Fruit fly (Drosophila melanogaster) whole organism, pupa: ENCODE measurements around the gene CG8578.

Experiments used
- CG10348 ChIP-seq: fragments of 200-800 bp; sonication (Bioruptor generic); IDR thresholded peaks from 2 replicates; pipeline ENCODE4 v1.3.6; 2022; ENCODE audit warnings: missing biosample characterization, missing genetic modification characterization
- CG12605 ChIP-seq: fragments of 200-800 bp; sonication (Bioruptor generic); IDR thresholded peaks from 2 replicates; pipeline ENCODE4 v1.3.6; 2022; ENCODE audit warnings: missing biosample characterization, missing genetic modification characterization
- CG13204 ChIP-seq: fragments of 200-800 bp; sonication (Bioruptor generic); optimal IDR thresholded peaks from 2 replicates; lab custom pipeline; 2018; ENCODE audit warnings: missing biosample characterization, mild to moderate bottlenecking, missing genetic modification characterization, moderate library complexity
- CG14655 ChIP-seq: fragments of 200-800 bp; sonication (Bioruptor generic); optimal IDR thresholded peaks from 3 replicates; lab custom pipeline; 2017; ENCODE audit warnings: mild to moderate bottlenecking, missing biosample characterization, missing genetic modification reagents, missing genetic modification characterization
- CG15710 ChIP-seq: fragments of 200-800 bp; sonication (Bioruptor generic); optimal IDR thresholded peaks from 2 replicates; lab custom pipeline; 2018; ENCODE audit warnings: missing biosample characterization, mild to moderate bottlenecking, missing genetic modification characterization, moderate library complexity
- CG17806 ChIP-seq: fragments of 200-800 bp; sonication (Bioruptor generic); optimal IDR thresholded peaks from 2 replicates; lab custom pipeline; 2018; ENCODE audit warnings: missing biosample characterization, mild to moderate bottlenecking, missing genetic modification characterization, moderate library complexity
- CG32121 ChIP-seq: fragments of 200-800 bp; sonication (Bioruptor generic); IDR thresholded peaks from 2 replicates; pipeline ENCODE4 v1.3.6; 2022; ENCODE audit warnings: missing biosample characterization, missing genetic modification characterization
- CG34367 ChIP-seq: fragments of 200-800 bp; sonication (Bioruptor generic); optimal IDR thresholded peaks from 2 replicates; lab custom pipeline; 2018; ENCODE audit warnings: missing biosample characterization, mild to moderate bottlenecking, missing genetic modification characterization
- CG4496 ChIP-seq: fragments of 200-800 bp; sonication (Bioruptor generic); IDR thresholded peaks from 3 replicates; pipeline ENCODE4 v1.3.6; 2022; ENCODE audit warnings: missing biosample characterization, missing genetic modification characterization
- CG8159 ChIP-seq: fragments of 200-800 bp; sonication (Bioruptor generic); optimal IDR thresholded peaks from 3 replicates; lab custom pipeline; 2018; ENCODE audit warnings: missing biosample characterization, mild to moderate bottlenecking, missing genetic modification characterization, moderate library complexity
- CG8301 ChIP-seq: fragments of 200-800 bp; sonication (Bioruptor generic); optimal IDR thresholded peaks from 2 replicates; lab custom pipeline; 2018; ENCODE audit warnings: missing biosample characterization, mild to moderate bottlenecking, missing genetic modification characterization
- CG9948 ChIP-seq: fragments of 200-800 bp; sonication (Bioruptor generic); optimal IDR thresholded peaks from 2 replicates; lab custom pipeline; 2018; ENCODE audit warnings: missing biosample characterization, mild to moderate bottlenecking, missing genetic modification characterization, moderate library complexity
- D1 ChIP-seq: fragments of 200-800 bp; sonication (Bioruptor generic); optimal IDR thresholded peaks from 2 replicates; lab custom pipeline; 2018; ENCODE audit warnings: missing biosample characterization, mild to moderate bottlenecking, missing genetic modification characterization, moderate library complexity
- EcR ChIP-seq: fragments of 200-800 bp; sonication (Bioruptor generic); optimal IDR thresholded peaks from 3 replicates; lab custom pipeline; 2019; ENCODE audit warnings: missing biosample characterization, missing genetic modification characterization, mild to moderate bottlenecking, moderate library complexity, missing genetic modification reagents
- Ets98B ChIP-seq: fragments of 200-800 bp; sonication (Bioruptor generic); IDR thresholded peaks from 2 replicates; pipeline ENCODE4 v1.3.6; 2022; ENCODE audit warnings: missing biosample characterization, missing genetic modification characterization
- Pif1A ChIP-seq: fragments of 200-800 bp; sonication (Bioruptor generic); optimal IDR thresholded peaks from 3 replicates; lab custom pipeline; 2016; ENCODE audit warnings: missing biosample characterization, missing genetic modification characterization
- Pif1B ChIP-seq: fragments of 200-800 bp; sonication (Bioruptor generic); optimal IDR thresholded peaks from 3 replicates; lab custom pipeline; 2016; ENCODE audit warnings: missing biosample characterization, missing genetic modification characterization
- Snoo ChIP-seq: fragments of 200-800 bp; sonication (Bioruptor generic); optimal IDR thresholded peaks from 3 replicates; lab custom pipeline; 2017; ENCODE audit warnings: missing biosample characterization, mild to moderate bottlenecking, missing genetic modification characterization, inconsistent platforms
- fd96Ca ChIP-seq: fragments of 200-800 bp; sonication (Bioruptor generic); IDR thresholded peaks from 3 replicates; pipeline ENCODE4 v1.3.6; 2022; ENCODE audit warnings: missing biosample characterization, missing genetic modification characterization
- gl ChIP-seq: fragments of 200-800 bp; sonication (Bioruptor generic); optimal IDR thresholded peaks from 2 replicates; lab custom pipeline; 2018; ENCODE audit warnings: missing biosample characterization, mild to moderate bottlenecking, missing genetic modification characterization
- rn ChIP-seq: fragments of 200-800 bp; sonication (Bioruptor generic); IDR thresholded peaks from 2 replicates; pipeline ENCODE4 v1.3.6; 2022; ENCODE audit warnings: missing biosample characterization, missing genetic modification characterization

The CG8578 gene

DNA sequence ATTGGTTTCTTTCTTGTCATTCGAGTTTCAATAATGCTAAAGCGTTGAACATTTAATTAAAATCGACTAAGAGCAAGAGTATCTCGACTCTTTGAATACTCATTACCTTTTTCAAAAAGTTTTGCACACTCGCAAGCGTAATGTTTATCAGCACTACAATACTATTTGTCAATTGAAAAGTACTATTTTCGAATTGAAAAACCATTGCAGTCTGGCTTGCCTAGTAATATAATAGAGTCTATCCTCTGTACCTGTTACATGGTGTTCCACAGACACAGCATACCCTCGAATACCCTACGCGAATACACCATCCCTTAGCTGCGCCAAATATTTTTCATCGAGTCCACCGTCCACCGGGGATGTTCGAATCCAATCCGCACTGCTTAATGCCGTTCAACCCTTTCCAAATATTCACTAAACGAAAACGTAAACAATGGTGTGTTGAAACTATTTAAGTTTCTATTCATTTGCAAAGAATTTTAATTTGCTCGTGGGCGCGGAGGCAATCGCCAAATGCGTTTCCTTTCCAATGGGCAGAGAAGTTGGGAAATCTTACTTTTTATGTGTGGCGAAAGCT lies 25.6 kb upstream of the CG8578 start:
- no peak for TF ChIP-seq EcR (GFP tag; lab: Kevin White, UChicago)
- no peak for TF ChIP-seq CG8301 (tag; lab: Kevin White, UChicago)
- no peak for TF ChIP-seq Pif1B (GFP tag; lab: Kevin White, UChicago)
- TF ChIP-seq CG34367 = no peak
- TF ChIP-seq fd96Ca = no peak
- no peak for TF ChIP-seq Ets98B (GFP tag; lab: Robert Waterston, UW)
- no peak for TF ChIP-seq CG17806
- TF ChIP-seq CG13204 (GFP tag; lab: Kevin White, UChicago) = no peak
- TF ChIP-seq D1 (tag; lab: Kevin White, UChicago) = no peak
- TF ChIP-seq gl (tag; lab: Kevin White, UChicago) = no peak
- TF ChIP-seq CG8159 (tag; lab: Kevin White, UChicago) = no peak
- TF ChIP-seq, all 21 proteins: peak for 0

DNA sequence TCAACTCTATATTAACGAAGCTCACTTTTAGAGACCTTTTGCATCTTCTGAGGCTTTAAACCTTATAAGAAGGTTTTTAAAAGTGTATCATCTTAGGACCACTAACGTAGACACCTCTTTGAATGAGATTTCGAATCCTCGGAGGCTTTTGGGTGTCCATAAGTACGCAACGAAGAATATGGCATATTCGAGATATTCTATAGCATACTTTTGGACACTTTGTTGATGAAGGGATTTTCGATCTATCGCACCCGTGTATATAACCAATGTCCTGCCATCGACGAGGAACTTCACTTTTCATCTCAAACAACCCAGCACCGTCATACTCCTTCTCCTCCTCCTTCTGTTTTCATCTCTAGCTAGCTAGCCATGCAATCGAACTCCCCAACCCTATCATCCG lies 21.9 kb upstream of the CG8578 start:
- no peak for TF ChIP-seq CG10348 (GFP tag; lab: Robert Waterston, UW)
- TF ChIP-seq Pif1A = no peak
- TF ChIP-seq D1 (tag; lab: Kevin White, UChicago) = no peak
- TF ChIP-seq CG8159 (tag; lab: Kevin White, UChicago) = no peak
- TF ChIP-seq gl (tag; lab: Kevin White, UChicago) = no peak
- TF ChIP-seq CG34367 = no peak
- no peak for TF ChIP-seq Ets98B (GFP tag; lab: Robert Waterston, UW)
- no peak for TF ChIP-seq CG4496 (GFP tag; lab: Robert Waterston, UW)
- TF ChIP-seq EcR (GFP tag; lab: Kevin White, UChicago) = no peak
- no peak for TF ChIP-seq rn (GFP tag; lab: Robert Waterston, UW)
- no peak for TF ChIP-seq CG17806
- TF ChIP-seq CG13204 (GFP tag; lab: Kevin White, UChicago) = no peak

DNA sequence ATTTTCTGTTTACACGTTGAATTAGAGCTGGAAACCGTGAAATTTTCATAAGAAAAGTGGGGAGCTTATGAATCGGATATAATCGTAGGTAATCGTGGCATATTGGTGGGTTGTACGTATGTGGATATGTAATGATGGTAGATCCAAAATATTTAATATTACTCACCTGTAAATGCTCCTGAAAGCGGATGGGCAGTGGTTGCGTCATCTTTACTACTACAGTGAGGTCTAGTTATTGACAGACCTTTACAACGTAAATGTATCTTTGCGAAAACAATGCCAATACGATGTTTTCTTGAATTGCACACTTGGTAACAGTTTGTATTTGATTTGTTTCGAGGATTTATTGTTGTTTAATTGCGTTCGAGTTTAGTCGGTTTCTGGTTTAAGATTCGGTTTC lies 10.3 kb upstream of the CG8578 start:
- TF ChIP-seq CG34367 (no peak), fd96Ca (no peak), CG32121 (no peak), D1 (tag; lab: Kevin White, UChicago) (no peak), gl (tag; lab: Kevin White, UChicago) (no peak), CG8159 (tag; lab: Kevin White, UChicago) (no peak), CG15710 (tag; lab: Kevin White, UChicago) (no peak), rn (GFP tag; lab: Robert Waterston, UW) (no peak), CG9948 (no peak), Ets98B (GFP tag; lab: Robert Waterston, UW) (no peak), Snoo (tag; lab: Kevin White, UChicago) (no peak), CG8301 (tag; lab: Kevin White, UChicago) (no peak), CG17806 (no peak), Pif1B (GFP tag; lab: Kevin White, UChicago) (no peak)

DNA sequence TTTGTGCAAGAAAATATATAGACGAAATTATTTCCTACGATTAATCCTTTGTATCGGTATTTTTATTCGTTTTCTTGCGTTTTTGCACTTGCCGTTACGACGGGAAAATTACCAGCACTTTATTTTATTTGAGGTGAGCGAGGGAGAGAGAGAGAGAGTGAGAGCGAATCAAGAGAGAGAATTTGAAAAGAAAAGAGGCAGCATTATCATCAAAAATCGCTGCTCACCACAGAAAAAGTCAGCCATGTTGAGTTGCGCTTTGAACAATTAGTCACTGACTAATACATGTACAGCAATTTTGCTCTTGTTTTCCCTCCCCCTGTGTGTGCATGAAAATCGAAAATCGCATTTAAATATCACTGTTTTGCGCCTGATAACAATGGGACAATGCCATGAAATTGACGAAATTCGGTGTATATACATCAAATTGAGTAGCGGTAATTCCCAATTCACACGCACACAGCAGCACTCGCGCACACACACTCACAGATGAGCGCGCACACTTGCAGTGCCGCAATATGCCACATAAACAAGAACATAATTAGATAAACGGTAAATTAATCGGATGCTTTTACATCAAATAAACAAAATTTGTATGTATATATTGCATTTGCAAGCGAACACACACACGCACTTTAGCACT lies 9.6 kb upstream of the CG8578 start:
- TF ChIP-seq fd96Ca = no peak
- TF ChIP-seq Pif1A = no peak
- no peak for TF ChIP-seq CG8301 (tag; lab: Kevin White, UChicago)
- TF ChIP-seq CG8159 (tag; lab: Kevin White, UChicago) = no peak
- TF ChIP-seq CG12605 (GFP tag; lab: Robert Waterston, UW) = peak; percentile 58; the same call in 1 of the 2 replicates
- TF ChIP-seq Ets98B (GFP tag; lab: Robert Waterston, UW) = peak; percentile 48; the same call in 1 of the 2 replicates
- no peak for TF ChIP-seq CG32121
- TF ChIP-seq gl (tag; lab: Kevin White, UChicago) = peak; percentile 1
- TF ChIP-seq CG17806 = no peak
- TF ChIP-seq Snoo (tag; lab: Kevin White, UChicago) = no peak
- TF ChIP-seq CG4496 (GFP tag; lab: Robert Waterston, UW) = 0 out of 3 replicates have a peak, but pooled peaks have one; percentile 13
- TF ChIP-seq CG34367 = no peak
- TF ChIP-seq EcR (GFP tag; lab: Kevin White, UChicago) = no peak
- TF ChIP-seq CG13204 (GFP tag; lab: Kevin White, UChicago) = no peak
- TF ChIP-seq CG9948 = no peak

DNA sequence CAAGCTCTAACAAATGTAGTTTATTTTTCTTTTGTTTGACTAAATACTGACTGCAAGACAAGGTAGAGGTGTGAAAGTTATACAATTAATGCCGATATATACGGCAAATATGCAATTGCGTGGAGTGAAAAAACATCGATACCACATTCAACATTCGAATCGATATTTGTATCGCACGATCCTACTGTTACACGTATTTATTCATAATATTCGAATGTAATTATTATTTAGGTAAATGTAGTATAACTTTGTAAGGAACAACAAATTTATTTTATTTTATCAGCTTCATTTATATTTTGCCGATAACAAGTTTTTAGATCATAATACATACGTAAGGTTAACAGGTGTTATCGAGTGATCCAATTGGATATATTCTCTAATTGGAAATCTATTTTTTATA lies 8.9 kb upstream of the CG8578 start, which contains the start of gene Chc:
Gene Chc, minus strand, starts transcription at position 98 of the 400 bp plus-strand sequence.
- TF ChIP-seq D1 (tag; lab: Kevin White, UChicago) (peak; percentile 54), CG4496 (GFP tag; lab: Robert Waterston, UW) (no peak), Ets98B (GFP tag; lab: Robert Waterston, UW) (peak; percentile 30; the same call in 1 of the 2 replicates), CG14655 (GFP tag; lab: Kevin White, UChicago) (no peak)
- TF ChIP-seq, all 21 proteins: peak for 2

DNA sequence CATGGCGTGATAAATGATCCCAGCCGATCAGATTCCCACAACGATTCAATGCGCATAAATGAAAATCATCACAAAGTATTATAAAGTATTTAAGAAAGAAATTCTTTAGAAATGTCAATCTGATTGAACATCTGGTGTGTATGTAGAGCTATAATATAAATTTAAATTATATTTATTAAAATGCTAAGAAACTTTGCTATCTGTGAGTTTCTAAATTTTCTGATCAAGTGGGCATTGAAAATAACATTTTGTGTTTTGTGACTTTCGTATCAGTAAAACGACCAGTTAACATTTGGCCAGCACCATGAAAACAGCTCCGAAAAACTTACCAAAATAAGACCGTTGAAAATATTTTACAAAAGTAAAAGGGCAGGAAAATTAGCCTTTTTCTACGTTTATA lies 6.7 kb upstream of the CG8578 start, which contains the start of gene CG8565:
Gene CG8565, plus strand, starts transcription at position 301 of the 400 bp plus-strand sequence.
- no peak for TF ChIP-seq gl (tag; lab: Kevin White, UChicago)
- no peak for TF ChIP-seq CG4496 (GFP tag; lab: Robert Waterston, UW)
- TF ChIP-seq CG13204 (GFP tag; lab: Kevin White, UChicago) = no peak
- TF ChIP-seq CG9948 = no peak
- no peak for TF ChIP-seq Snoo (tag; lab: Kevin White, UChicago)
- TF ChIP-seq EcR (GFP tag; lab: Kevin White, UChicago) = no peak
- no peak for TF ChIP-seq CG8159 (tag; lab: Kevin White, UChicago)
- TF ChIP-seq fd96Ca = no peak
- TF ChIP-seq CG17806 = no peak
- TF ChIP-seq CG34367 = no peak
- TF ChIP-seq CG14655 (GFP tag; lab: Kevin White, UChicago) = no peak
- TF ChIP-seq CG10348 (GFP tag; lab: Robert Waterston, UW) = no peak
- no peak for TF ChIP-seq Ets98B (GFP tag; lab: Robert Waterston, UW)
- TF ChIP-seq CG8301 (tag; lab: Kevin White, UChicago) = no peak
- TF ChIP-seq Pif1A = no peak
- no peak for TF ChIP-seq Pif1B (GFP tag; lab: Kevin White, UChicago)
- no peak for TF ChIP-seq CG15710 (tag; lab: Kevin White, UChicago)
- no peak for TF ChIP-seq CG32121
- TF ChIP-seq rn (GFP tag; lab: Robert Waterston, UW) = no peak
- TF ChIP-seq CG12605 (GFP tag; lab: Robert Waterston, UW) = no peak
